Fruit fly (Drosophila melanogaster) whole organism, pupa: ENCODE data around the gene CG32483.

ENCODE experiments used
- CG10348 ChIP-seq: fragments of 200-800 bp; sonication (Bioruptor generic); IDR thresholded peaks from 2 replicates; pipeline ENCODE4 v1.3.6; 2022; ENCODE audit warnings: missing biosample characterization, missing genetic modification characterization
- CG12605 ChIP-seq: fragments of 200-800 bp; sonication (Bioruptor generic); IDR thresholded peaks from 2 replicates; pipeline ENCODE4 v1.3.6; 2022; ENCODE audit warnings: missing biosample characterization, missing genetic modification characterization
- CG13204 ChIP-seq: fragments of 200-800 bp; sonication (Bioruptor generic); optimal IDR thresholded peaks from 2 replicates; lab custom pipeline; 2018; ENCODE audit warnings: missing biosample characterization, mild to moderate bottlenecking, missing genetic modification characterization, moderate library complexity
- CG14655 ChIP-seq: fragments of 200-800 bp; sonication (Bioruptor generic); optimal IDR thresholded peaks from 3 replicates; lab custom pipeline; 2017; ENCODE audit warnings: mild to moderate bottlenecking, missing biosample characterization, missing genetic modification reagents, missing genetic modification characterization
- CG15710 ChIP-seq: fragments of 200-800 bp; sonication (Bioruptor generic); optimal IDR thresholded peaks from 2 replicates; lab custom pipeline; 2018; ENCODE audit warnings: missing biosample characterization, mild to moderate bottlenecking, missing genetic modification characterization, moderate library complexity
- CG17806 ChIP-seq: fragments of 200-800 bp; sonication (Bioruptor generic); optimal IDR thresholded peaks from 2 replicates; lab custom pipeline; 2018; ENCODE audit warnings: missing biosample characterization, mild to moderate bottlenecking, missing genetic modification characterization, moderate library complexity
- CG32121 ChIP-seq: fragments of 200-800 bp; sonication (Bioruptor generic); IDR thresholded peaks from 2 replicates; pipeline ENCODE4 v1.3.6; 2022; ENCODE audit warnings: missing biosample characterization, missing genetic modification characterization
- CG34367 ChIP-seq: fragments of 200-800 bp; sonication (Bioruptor generic); optimal IDR thresholded peaks from 2 replicates; lab custom pipeline; 2018; ENCODE audit warnings: missing biosample characterization, mild to moderate bottlenecking, missing genetic modification characterization
- CG4496 ChIP-seq: fragments of 200-800 bp; sonication (Bioruptor generic); IDR thresholded peaks from 3 replicates; pipeline ENCODE4 v1.3.6; 2022; ENCODE audit warnings: missing biosample characterization, missing genetic modification characterization
- CG8159 ChIP-seq: fragments of 200-800 bp; sonication (Bioruptor generic); optimal IDR thresholded peaks from 3 replicates; lab custom pipeline; 2018; ENCODE audit warnings: missing biosample characterization, mild to moderate bottlenecking, missing genetic modification characterization, moderate library complexity
- CG8301 ChIP-seq: fragments of 200-800 bp; sonication (Bioruptor generic); optimal IDR thresholded peaks from 2 replicates; lab custom pipeline; 2018; ENCODE audit warnings: missing biosample characterization, mild to moderate bottlenecking, missing genetic modification characterization
- CG9948 ChIP-seq: fragments of 200-800 bp; sonication (Bioruptor generic); optimal IDR thresholded peaks from 2 replicates; lab custom pipeline; 2018; ENCODE audit warnings: missing biosample characterization, mild to moderate bottlenecking, missing genetic modification characterization, moderate library complexity
- D1 ChIP-seq: fragments of 200-800 bp; sonication (Bioruptor generic); optimal IDR thresholded peaks from 2 replicates; lab custom pipeline; 2018; ENCODE audit warnings: missing biosample characterization, mild to moderate bottlenecking, missing genetic modification characterization, moderate library complexity
- EcR ChIP-seq: fragments of 200-800 bp; sonication (Bioruptor generic); optimal IDR thresholded peaks from 3 replicates; lab custom pipeline; 2019; ENCODE audit warnings: missing biosample characterization, missing genetic modification characterization, mild to moderate bottlenecking, moderate library complexity, missing genetic modification reagents
- Ets98B ChIP-seq: fragments of 200-800 bp; sonication (Bioruptor generic); IDR thresholded peaks from 2 replicates; pipeline ENCODE4 v1.3.6; 2022; ENCODE audit warnings: missing biosample characterization, missing genetic modification characterization
- Pif1A ChIP-seq: fragments of 200-800 bp; sonication (Bioruptor generic); optimal IDR thresholded peaks from 3 replicates; lab custom pipeline; 2016; ENCODE audit warnings: missing biosample characterization, missing genetic modification characterization
- Pif1B ChIP-seq: fragments of 200-800 bp; sonication (Bioruptor generic); optimal IDR thresholded peaks from 3 replicates; lab custom pipeline; 2016; ENCODE audit warnings: missing biosample characterization, missing genetic modification characterization
- Snoo ChIP-seq: fragments of 200-800 bp; sonication (Bioruptor generic); optimal IDR thresholded peaks from 3 replicates; lab custom pipeline; 2017; ENCODE audit warnings: missing biosample characterization, mild to moderate bottlenecking, missing genetic modification characterization, inconsistent platforms
- fd96Ca ChIP-seq: fragments of 200-800 bp; sonication (Bioruptor generic); IDR thresholded peaks from 3 replicates; pipeline ENCODE4 v1.3.6; 2022; ENCODE audit warnings: missing biosample characterization, missing genetic modification characterization
- gl ChIP-seq: fragments of 200-800 bp; sonication (Bioruptor generic); optimal IDR thresholded peaks from 2 replicates; lab custom pipeline; 2018; ENCODE audit warnings: missing biosample characterization, mild to moderate bottlenecking, missing genetic modification characterization
- rn ChIP-seq: fragments of 200-800 bp; sonication (Bioruptor generic); IDR thresholded peaks from 2 replicates; pipeline ENCODE4 v1.3.6; 2022; ENCODE audit warnings: missing biosample characterization, missing genetic modification characterization

CG32483 gene

dm6 chr3L:663880-664279 lies 26.0 kb downstream of the CG32483 start:
- TF ChIP-seq CG12605 (GFP tag; lab: Robert Waterston, UW): no peak
- TF ChIP-seq gl: no peak
- TF ChIP-seq rn (GFP tag; lab: Robert Waterston, UW): no peak; the same call in 1 of the 2 replicates
- peak; percentile 55 for TF ChIP-seq CG15710 (tag; lab: Kevin White, UChicago)
- no peak for TF ChIP-seq D1 (tag; lab: Kevin White, UChicago)
- peak; percentile 24; the same call in 1 of the 2 replicates for TF ChIP-seq Ets98B
- TF ChIP-seq Pif1B (GFP tag; lab: Kevin White, UChicago): peak; percentile 48
- TF ChIP-seq CG13204 (GFP tag; lab: Kevin White, UChicago): peak; percentile 29
- TF ChIP-seq Snoo (tag; lab: Kevin White, UChicago): peak; percentile 73
- peak; percentile 43 for TF ChIP-seq CG17806 (tag; lab: Kevin White, UChicago)
- peak; percentile 49 for TF ChIP-seq CG34367 (tag; lab: Kevin White, UChicago)
- peak; percentile 58 for TF ChIP-seq Pif1A (GFP tag; lab: Kevin White, UChicago)
- no peak for TF ChIP-seq EcR (GFP tag; lab: Kevin White, UChicago)
- TF ChIP-seq CG32121 (GFP tag; lab: Robert Waterston, UW): no peak
- TF ChIP-seq CG4496: peak; percentile 72; the same call in 2 of the 3 replicates
- peak; percentile 45 for TF ChIP-seq CG14655 (GFP tag; lab: Kevin White, UChicago)
- TF ChIP-seq CG8301 (tag; lab: Kevin White, UChicago): no peak
- peak; percentile 57 for TF ChIP-seq CG8159 (tag; lab: Kevin White, UChicago)
- peak; percentile 34 for TF ChIP-seq CG9948 (tag; lab: Kevin White, UChicago)
- no peak for TF ChIP-seq CG10348 (GFP tag; lab: Robert Waterston, UW)
- TF ChIP-seq fd96Ca (GFP tag; lab: Robert Waterston, UW): peak; percentile 59; the same call in 2 of the 3 replicates
- TF ChIP-seq, all 21 proteins: peak for 13

dm6 chr3L:660314-661075 lies 29.4 kb downstream of the CG32483 start:
- TF ChIP-seq CG14655 (GFP tag; lab: Kevin White, UChicago): peak; percentile 65
- peak; percentile 44 for TF ChIP-seq EcR (GFP tag; lab: Kevin White, UChicago)
- peak; percentile 53 for TF ChIP-seq Pif1A (GFP tag; lab: Kevin White, UChicago)
- no peak for TF ChIP-seq Ets98B
- TF ChIP-seq CG10348 (GFP tag; lab: Robert Waterston, UW): no peak
- peak; percentile 44 for TF ChIP-seq gl
- peak; percentile 66 for TF ChIP-seq CG34367 (tag; lab: Kevin White, UChicago)
- TF ChIP-seq CG12605 (GFP tag; lab: Robert Waterston, UW): no peak
- TF ChIP-seq CG17806 (tag; lab: Kevin White, UChicago): peak; percentile 74
- peak; percentile 4 for TF ChIP-seq D1 (tag; lab: Kevin White, UChicago)
- TF ChIP-seq CG13204 (GFP tag; lab: Kevin White, UChicago): peak; percentile 73
- peak; percentile 53; the same call in 2 of the 3 replicates for TF ChIP-seq CG4496
- TF ChIP-seq Pif1B (GFP tag; lab: Kevin White, UChicago): peak; percentile 62
- no peak for TF ChIP-seq CG32121 (GFP tag; lab: Robert Waterston, UW)
- TF ChIP-seq CG15710 (tag; lab: Kevin White, UChicago): peak; percentile 72
- TF ChIP-seq rn (GFP tag; lab: Robert Waterston, UW): 0 out of 2 replicates have a peak, but pooled peaks have one; percentile 6
- peak; percentile 15 for TF ChIP-seq Snoo (tag; lab: Kevin White, UChicago)
- TF ChIP-seq CG8301 (tag; lab: Kevin White, UChicago): peak; percentile 37
- TF ChIP-seq CG9948 (tag; lab: Kevin White, UChicago): peak; percentile 58
- TF ChIP-seq CG8159 (tag; lab: Kevin White, UChicago): peak; percentile 70
- no peak for TF ChIP-seq fd96Ca (GFP tag; lab: Robert Waterston, UW)

- no peak for TF ChIP-seq CG10348 (GFP tag; lab: Robert Waterston, UW)
- peak; percentile 54 for TF ChIP-seq CG8301 (tag; lab: Kevin White, UChicago)
- no peak for TF ChIP-seq CG15710 (tag; lab: Kevin White, UChicago)
- peak; percentile 36; the same call in 1 of the 2 replicates for TF ChIP-seq CG12605 (GFP tag; lab: Robert Waterston, UW)
- TF ChIP-seq CG8159 (tag; lab: Kevin White, UChicago): no peak
- no peak for TF ChIP-seq gl
- TF ChIP-seq fd96Ca (GFP tag; lab: Robert Waterston, UW): 0 out of 3 replicates have a peak, but pooled peaks have one; percentile 32
- peak; percentile 68; the same call in 2 of the 3 replicates for TF ChIP-seq CG4496
- TF ChIP-seq EcR (GFP tag; lab: Kevin White, UChicago): no peak
- peak; percentile 39 for TF ChIP-seq CG14655 (GFP tag; lab: Kevin White, UChicago)
- no peak for TF ChIP-seq CG34367 (tag; lab: Kevin White, UChicago)
- peak; percentile 20 for TF ChIP-seq Pif1B (GFP tag; lab: Kevin White, UChicago)
- TF ChIP-seq Pif1A (GFP tag; lab: Kevin White, UChicago): no peak
- TF ChIP-seq CG17806 (tag; lab: Kevin White, UChicago): peak; percentile 18
- peak; percentile 39; the same call in 1 of the 2 replicates for TF ChIP-seq CG32121 (GFP tag; lab: Robert Waterston, UW)
- TF ChIP-seq D1 (tag; lab: Kevin White, UChicago): no peak
- no peak for TF ChIP-seq rn (GFP tag; lab: Robert Waterston, UW)
- TF ChIP-seq CG13204 (GFP tag; lab: Kevin White, UChicago): no peak
- TF ChIP-seq Ets98B: peak; percentile 26; the same call in 1 of the 2 replicates
- no peak for TF ChIP-seq Snoo (tag; lab: Kevin White, UChicago)
- peak; percentile 39 for TF ChIP-seq CG9948 (tag; lab: Kevin White, UChicago)
These were observed 31.6 kb downstream of the CG32483 start for dm6 chr3L:658279-658678.

dm6 chr3L:654019-654418 lies 35.9 kb downstream of the CG32483 start, which contains the start of the genes MED30 and Rev1:
Gene MED30 (minus strand): TSS chr3L:654089.
Gene Rev1 (plus strand): TSS chr3L:654363.
- peak; percentile 85 for TF ChIP-seq CG15710 (tag; lab: Kevin White, UChicago)
- no peak for TF ChIP-seq CG13204 (GFP tag; lab: Kevin White, UChicago)
- TF ChIP-seq fd96Ca (GFP tag; lab: Robert Waterston, UW): peak; percentile 89
- TF ChIP-seq CG14655 (GFP tag; lab: Kevin White, UChicago): no peak
- TF ChIP-seq Pif1A (GFP tag; lab: Kevin White, UChicago): peak; percentile 92
- peak; percentile 56 for TF ChIP-seq gl
- TF ChIP-seq CG17806 (tag; lab: Kevin White, UChicago): peak; percentile 86
- TF ChIP-seq CG4496: peak; percentile 95
- TF ChIP-seq CG34367 (tag; lab: Kevin White, UChicago): peak; percentile 82
- TF ChIP-seq rn (GFP tag; lab: Robert Waterston, UW): peak; percentile 87
- peak; percentile 18 for TF ChIP-seq EcR (GFP tag; lab: Kevin White, UChicago)
- peak; percentile 32; the same call in 1 of the 2 replicates for TF ChIP-seq CG12605 (GFP tag; lab: Robert Waterston, UW)
- TF ChIP-seq D1 (tag; lab: Kevin White, UChicago): no peak
- peak; percentile 89 for TF ChIP-seq Pif1B (GFP tag; lab: Kevin White, UChicago)
- peak; percentile 86 for TF ChIP-seq CG8301 (tag; lab: Kevin White, UChicago)
- peak; percentile 93 for TF ChIP-seq Ets98B
- TF ChIP-seq CG10348 (GFP tag; lab: Robert Waterston, UW): peak; percentile 30; the same call in 1 of the 2 replicates
- peak; percentile 82 for TF ChIP-seq CG9948 (tag; lab: Kevin White, UChicago)
- TF ChIP-seq CG32121 (GFP tag; lab: Robert Waterston, UW): peak; percentile 89
- peak; percentile 90 for TF ChIP-seq Snoo (tag; lab: Kevin White, UChicago)
- peak; percentile 88 for TF ChIP-seq CG8159 (tag; lab: Kevin White, UChicago)
